Worm (Caenorhabditis elegans): ENCODE results near the gene ppm-1.G.

ppm-1.G gene

ce11 chrIII:822546-823272 is 39.2 kb downstream of the ppm-1.G start, which contains the start of gene clec-149:
Gene clec-149, plus strand, starts transcription at chrIII:823222.
- TF ChIP-seq him-1 (tag; optimal IDR thresholded peaks at IDR 0.05), result no peak
- TF ChIP-seq dao-5 (tag; optimal IDR thresholded peaks at IDR 0.05), result no peak
- TF ChIP-seq W03F9.2 (tag; optimal IDR thresholded peaks at IDR 0.05), result no peak

- no peak for TF ChIP-seq W03F9.2 (tag; optimal IDR thresholded peaks at IDR 0.05)
- no peak for TF ChIP-seq him-1 (tag; optimal IDR thresholded peaks at IDR 0.05)
- no peak for TF ChIP-seq dao-5 (tag; optimal IDR thresholded peaks at IDR 0.05)
These were observed 41.8 kb downstream of the ppm-1.G start for ce11 chrIII:825256-825655.

ce11 chrIII:831961-832360 is 48.5 kb downstream of the ppm-1.G start, which contains the start of gene ceeh-1:
Gene ceeh-1, minus strand, starts transcription at chrIII:832277.
- no peak for TF ChIP-seq dao-5 (tag; optimal IDR thresholded peaks at IDR 0.05)
- no peak for TF ChIP-seq W03F9.2 (tag; optimal IDR thresholded peaks at IDR 0.05)
- TF ChIP-seq him-1 (tag; optimal IDR thresholded peaks at IDR 0.05), result no peak

DNA sequence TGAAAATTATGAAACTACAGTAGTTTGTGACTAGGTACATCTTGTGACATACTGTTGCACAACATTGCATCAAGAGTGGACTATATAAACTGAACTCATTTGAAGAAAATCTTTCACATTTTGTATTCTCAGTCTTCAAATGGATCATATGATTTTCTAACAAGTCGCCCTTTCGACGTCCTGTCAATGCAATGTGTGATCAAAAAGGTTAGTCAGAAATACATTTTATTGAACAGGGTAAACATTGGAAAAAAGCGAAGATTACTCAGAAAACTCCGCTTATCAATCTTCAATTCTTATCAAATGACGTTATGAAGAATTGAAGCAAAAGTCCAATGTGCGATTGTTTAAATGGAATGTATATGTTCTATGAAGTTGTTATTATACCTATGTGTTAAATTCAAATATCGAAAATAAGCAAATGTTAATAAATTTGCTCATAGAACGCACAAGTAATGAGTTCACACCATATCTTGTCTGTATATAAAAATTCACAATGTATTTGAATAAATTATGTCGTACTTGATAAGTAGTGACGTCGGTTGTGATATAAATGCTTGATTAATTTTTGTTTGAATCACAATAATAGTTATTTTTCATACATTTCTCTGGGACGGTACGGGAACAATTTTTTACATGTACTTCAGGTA is 49.5 kb downstream of the ppm-1.G start, which contains the start of gene zip-2:
TSS of gene zip-2 (plus strand) at position 128 of the 650 bp plus-strand sequence.
- TF ChIP-seq dao-5 (tag; optimal IDR thresholded peaks at IDR 0.05) (no peak), W03F9.2 (tag; optimal IDR thresholded peaks at IDR 0.05) (no peak), him-1 (tag; optimal IDR thresholded peaks at IDR 0.05) (no peak)

ce11 chrIII:833711-834442 is 50.4 kb downstream of the ppm-1.G start:
- peak; percentile 78 for TF ChIP-seq W03F9.2 (tag; optimal IDR thresholded peaks at IDR 0.05)
- TF ChIP-seq dao-5 (tag; optimal IDR thresholded peaks at IDR 0.05), result no peak
- TF ChIP-seq him-1 (tag; optimal IDR thresholded peaks at IDR 0.05), result peak; percentile 31

DNA sequence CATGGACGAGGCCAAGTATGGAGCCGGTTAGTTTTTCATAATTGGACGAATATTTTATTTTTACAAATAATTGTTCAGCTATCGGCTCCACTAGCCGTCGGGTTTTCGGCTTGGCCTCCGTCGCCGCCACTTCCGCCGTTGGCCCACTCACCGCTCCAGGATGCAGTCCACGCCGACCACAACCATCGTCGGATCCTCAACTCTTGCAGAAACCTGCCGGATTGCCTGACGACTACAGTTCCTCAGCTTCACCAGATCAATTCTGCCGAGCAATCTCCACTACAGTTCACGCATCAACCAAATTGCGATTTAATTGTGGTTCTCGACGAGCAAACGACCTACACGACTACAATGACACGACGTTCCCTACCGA is 50.9 kb downstream of the ppm-1.G start:
- no peak for TF ChIP-seq dao-5 (tag; optimal IDR thresholded peaks at IDR 0.05)
- no peak for TF ChIP-seq W03F9.2 (tag; optimal IDR thresholded peaks at IDR 0.05)
- no peak for TF ChIP-seq him-1 (tag; optimal IDR thresholded peaks at IDR 0.05)

- TF ChIP-seq him-1 (tag; optimal IDR thresholded peaks at IDR 0.05) (no peak), W03F9.2 (tag; optimal IDR thresholded peaks at IDR 0.05) (no peak), dao-5 (tag; optimal IDR thresholded peaks at IDR 0.05) (no peak)
These were observed 51.7 kb downstream of the ppm-1.G start for ce11 chrIII:835208-835607.

Measured in whole organism, L4/young adult.